Fruit fly (Drosophila melanogaster): ENCODE measurements around the gene klar.

dm6 chr3L:530813-531212, 9.6 kb downstream of the klar start:
- no peak for TF ChIP-seq CG14655 (GFP tag; optimal IDR thresholded peaks at IDR 0.05)
- TF ChIP-seq rn (GFP tag; IDR thresholded peaks at IDR 0.05), result no peak
- 0 out of 3 replicates have a peak, but pooled peaks have one; percentile 7 for TF ChIP-seq fd96Ca (GFP tag; IDR thresholded peaks at IDR 0.05)
- TF ChIP-seq EcR (GFP tag; optimal IDR thresholded peaks at IDR 0.05), result no peak
- TF ChIP-seq CG8159 (tag; optimal IDR thresholded peaks at IDR 0.05), result no peak
- TF ChIP-seq CG9948 (tag; optimal IDR thresholded peaks at IDR 0.05), result no peak
- no peak for TF ChIP-seq CG8301 (tag; optimal IDR thresholded peaks at IDR 0.05)
- no peak for TF ChIP-seq gl (tag; optimal IDR thresholded peaks at IDR 0.05)
- TF ChIP-seq CG4496 (GFP tag; IDR thresholded peaks at IDR 0.05), result no peak
- TF ChIP-seq CG34367 (tag; optimal IDR thresholded peaks at IDR 0.05), result no peak
- TF ChIP-seq CG12605 (GFP tag; IDR thresholded peaks at IDR 0.05), result no peak
- TF ChIP-seq Pif1B (GFP tag; optimal IDR thresholded peaks at IDR 0.05), result no peak
- TF ChIP-seq Ets98B (GFP tag; IDR thresholded peaks at IDR 0.05), result no peak
- no peak for TF ChIP-seq Snoo (tag; optimal IDR thresholded peaks at IDR 0.05)

All from whole organism, pupa.